Fruit fly (Drosophila melanogaster): ENCODE measurements around the gene msk.
A peak's percentile ranks its signal among the peaks of the same experiment; 100 is the strongest.

msk gene

DNA sequence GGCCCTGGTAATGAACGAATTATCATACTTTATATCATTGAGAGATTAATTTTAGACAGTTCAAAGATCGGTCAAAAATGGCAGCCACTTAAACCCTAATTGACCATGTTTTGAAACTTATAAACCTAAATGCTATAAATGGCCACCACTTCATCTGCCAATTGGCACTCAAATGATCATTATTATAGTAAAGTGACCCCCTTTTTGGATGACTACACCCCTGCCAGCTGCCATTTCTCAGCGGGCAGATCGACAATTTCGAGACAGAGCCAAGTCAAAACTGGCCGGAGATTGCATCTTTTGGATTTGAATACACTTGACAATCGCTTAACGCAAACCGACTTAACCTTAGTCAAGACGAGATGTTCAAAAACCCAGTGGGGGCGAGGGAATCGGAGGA is 40.2 kb downstream of the msk start (continued):
- TF ChIP-seq fd59A (GFP tag; optimal IDR thresholded peaks at IDR 0.05), result no peak
- TF ChIP-seq CG10669 (GFP tag; optimal IDR thresholded peaks at IDR 0.05), result peak; percentile 16
- TF ChIP-seq esn (GFP tag; optimal IDR thresholded peaks at IDR 0.05), result peak; percentile 21
- TF ChIP-seq CG31627 (GFP tag; optimal IDR thresholded peaks at IDR 0.05), result no peak
- TF ChIP-seq Ets21C (GFP tag; optimal IDR thresholded peaks at IDR 0.05), result no peak
- TF ChIP-seq Ets96B (tag; optimal IDR thresholded peaks at IDR 0.05), result peak; percentile 1
- no peak for TF ChIP-seq dac (GFP tag; optimal IDR thresholded peaks at IDR 0.05)
- TF ChIP-seq spab (GFP tag; optimal IDR thresholded peaks at IDR 0.05), result no peak
- peak; percentile 31 for TF ChIP-seq pdm3 (GFP tag; optimal IDR thresholded peaks at IDR 0.05)
- TF ChIP-seq CG9139 (GFP tag; optimal IDR thresholded peaks at IDR 0.05), result no peak

DNA sequence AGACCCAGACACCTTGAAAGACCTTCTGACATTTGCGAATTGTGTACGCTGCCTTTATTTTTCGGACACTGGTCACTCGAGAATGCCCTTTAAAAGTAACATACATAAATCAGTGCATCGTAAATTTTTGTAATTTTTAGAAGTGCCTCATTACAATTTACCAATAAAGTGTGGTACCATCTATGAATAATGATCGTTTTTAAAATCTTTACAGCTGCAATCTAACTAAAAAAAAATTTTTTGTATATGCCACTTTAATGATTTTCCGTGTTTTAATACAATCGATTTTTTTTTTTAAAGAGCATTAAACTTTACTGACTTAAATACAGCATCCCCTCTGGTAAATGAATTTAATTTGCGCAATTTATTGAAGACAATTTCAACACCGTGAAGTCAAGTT is 41.1 kb downstream of the msk start:
- peak; percentile 41 for TF ChIP-seq achi (GFP tag; optimal IDR thresholded peaks at IDR 0.05)
- TF ChIP-seq eg (GFP tag; IDR thresholded peaks at IDR 0.05), result no peak
- TF ChIP-seq dsx (GFP tag; optimal IDR thresholded peaks at IDR 0.05; ENCODE audit: poor library complexity, severe bottlenecking), result peak; percentile 18
- TF ChIP-seq vri (GFP tag; optimal IDR thresholded peaks at IDR 0.05), result peak; percentile 24
- TF ChIP-seq Sox102F (GFP tag; optimal IDR thresholded peaks at IDR 0.05), result peak; percentile 45
- TF ChIP-seq CG6854 (GFP tag; optimal IDR thresholded peaks at IDR 0.05), result no peak
- TF ChIP-seq Eip75B (GFP tag; optimal IDR thresholded peaks at IDR 0.05), result peak; percentile 51
- TF ChIP-seq Blimp-1 (GFP tag; optimal IDR thresholded peaks at IDR 0.05), result peak; percentile 4
- TF ChIP-seq fd59A (GFP tag; optimal IDR thresholded peaks at IDR 0.05), result peak; percentile 28
- TF ChIP-seq cyc (GFP tag; optimal IDR thresholded peaks at IDR 0.05), result peak; percentile 43
- TF ChIP-seq CG16779 (tag; optimal IDR thresholded peaks at IDR 0.05), result no peak
- TF ChIP-seq CG9139 (GFP tag; optimal IDR thresholded peaks at IDR 0.05), result peak; percentile 21
- no peak for TF ChIP-seq CG4318 (GFP tag; optimal IDR thresholded peaks at IDR 0.05)
- peak; percentile 66 for TF ChIP-seq Met (GFP tag; optimal IDR thresholded peaks at IDR 0.05)
- no peak for TF ChIP-seq Gug (GFP tag; IDR thresholded peaks at IDR 0.05)
- TF ChIP-seq CG3032 (tag; optimal IDR thresholded peaks at IDR 0.05), result peak; percentile 38
- TF ChIP-seq CG11762 (GFP tag; optimal IDR thresholded peaks at IDR 0.05; ENCODE audit: insufficient read depth), result peak; percentile 41
- TF ChIP-seq CG3919 (GFP tag; optimal IDR thresholded peaks at IDR 0.05), result peak; percentile 64
- TF ChIP-seq Ets21C (GFP tag; optimal IDR thresholded peaks at IDR 0.05), result peak; percentile 42
- TF ChIP-seq CG8119 (GFP tag; IDR thresholded peaks at IDR 0.05), result no peak
- no peak for TF ChIP-seq fd85E (GFP tag; optimal IDR thresholded peaks at IDR 0.05)
- peak; percentile 59 for TF ChIP-seq Smox (GFP tag; optimal IDR thresholded peaks at IDR 0.05)
- peak; percentile 17 for TF ChIP-seq CG8319 (GFP tag; optimal IDR thresholded peaks at IDR 0.05)
- TF ChIP-seq svp (GFP tag), result peak; percentile 90
- TF ChIP-seq dac (GFP tag; optimal IDR thresholded peaks at IDR 0.05), result no peak
- peak; percentile 64 for TF ChIP-seq Sox14 (GFP tag; optimal IDR thresholded peaks at IDR 0.05)
- TF ChIP-seq esn (GFP tag; optimal IDR thresholded peaks at IDR 0.05), result peak; percentile 75
- peak; percentile 63 for TF ChIP-seq OdsH (GFP tag; optimal IDR thresholded peaks at IDR 0.05)
- TF ChIP-seq CG34406 (GFP tag; optimal IDR thresholded peaks at IDR 0.05), result peak; percentile 67
- peak; percentile 58 for TF ChIP-seq CG31627 (GFP tag; optimal IDR thresholded peaks at IDR 0.05)
- TF ChIP-seq Eip78C (GFP tag), result peak; percentile 95
- no peak for TF ChIP-seq CG6808 (GFP tag; optimal IDR thresholded peaks at IDR 0.05)
- no peak for TF ChIP-seq spab (GFP tag; optimal IDR thresholded peaks at IDR 0.05)
- peak; percentile 58 for TF ChIP-seq CG10669 (GFP tag; optimal IDR thresholded peaks at IDR 0.05)
- TF ChIP-seq pdm3 (GFP tag; optimal IDR thresholded peaks at IDR 0.05), result peak; percentile 51
- TF ChIP-seq net (GFP tag; optimal IDR thresholded peaks at IDR 0.05), result no peak
- TF ChIP-seq CG11294 (GFP tag; IDR thresholded peaks at IDR 0.05), result no peak
- peak; percentile 41 for TF ChIP-seq CG11902 (GFP tag; optimal IDR thresholded peaks at IDR 0.05)
- TF ChIP-seq Hr39 (GFP tag; optimal IDR thresholded peaks at IDR 0.05), result peak; percentile 55
- TF ChIP-seq CG6163 (GFP tag; IDR thresholded peaks at IDR 0.05), result peak; percentile 48; the same call in 1 of the 3 replicates
- TF ChIP-seq Ets96B (tag; optimal IDR thresholded peaks at IDR 0.05), result peak; percentile 30
- TF ChIP-seq Hr38 (GFP tag; optimal IDR thresholded peaks at IDR 0.05), result no peak
- TF ChIP-seq ss (GFP tag; optimal IDR thresholded peaks at IDR 0.05), result peak in 1 of 2 experiments; percentile 50
- TF ChIP-seq Sox15 (GFP tag; optimal IDR thresholded peaks at IDR 0.05), result peak; percentile 32
- no peak for TF ChIP-seq fkh (GFP tag; optimal IDR thresholded peaks at IDR 0.05)
- TF ChIP-seq acj6 (GFP tag; optimal IDR thresholded peaks at IDR 0.05), result peak; percentile 45
- TF ChIP-seq Lpt (GFP tag; optimal IDR thresholded peaks at IDR 0.05), result no peak
- peak; percentile 6 for TF ChIP-seq CG32006 (GFP tag; optimal IDR thresholded peaks at IDR 0.05)
